Worm (Caenorhabditis elegans): ENCODE results near the gene clec-82.

DNA sequence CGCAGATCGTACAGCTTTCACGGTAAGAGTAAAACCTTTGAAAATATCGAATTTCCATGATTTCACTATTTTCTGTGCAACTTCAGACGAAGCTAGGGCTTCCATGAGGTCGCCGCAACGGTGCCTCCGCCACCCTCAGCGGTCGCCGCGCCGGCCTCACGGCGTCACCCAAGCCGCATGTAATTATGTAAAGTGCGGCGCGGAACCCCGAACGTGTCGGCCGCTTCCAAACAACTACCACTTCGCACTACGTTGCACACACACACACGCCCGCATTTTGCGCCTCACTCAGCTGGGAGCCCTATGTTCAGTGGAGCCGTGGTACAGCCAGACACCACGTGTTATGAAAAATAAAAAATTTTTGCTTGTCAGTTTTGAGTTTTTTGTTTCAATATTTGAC, 18.4 kb upstream of the clec-82 start:
- TF ChIP-seq flt-1 (GFP tag; IDR thresholded peaks at IDR 0.05) = 0 out of 2 replicates have a peak, but pooled peaks have one; percentile 35
- TF ChIP-seq klf-2 (GFP tag; conservative IDR thresholded peaks at IDR 0.05) = no peak
- TF ChIP-seq ztf-23 (GFP tag; IDR thresholded peaks at IDR 0.05) = no peak
- no peak for TF ChIP-seq ztf-29 (GFP tag; IDR thresholded peaks at IDR 0.05)
- no peak for TF ChIP-seq T22C8.4 (GFP tag; IDR thresholded peaks at IDR 0.05)
- no peak for TF ChIP-seq ref-1 (GFP tag; conservative IDR thresholded peaks at IDR 0.05)
- no peak for TF ChIP-seq cog-1 (tag; optimal IDR thresholded peaks at IDR 0.05)
